Fruit fly (Drosophila melanogaster): ENCODE results near the gene CG43335.

Gene CG43335

dm6 chr3R:15653768-15654387 is 18.6 kb downstream of the CG43335 start (continued):
- no peak for TF ChIP-seq CG6854 (GFP tag; optimal IDR thresholded peaks at IDR 0.05)
- TF ChIP-seq CG15696 (tag; optimal IDR thresholded peaks at IDR 0.05), result no peak
- no peak for TF ChIP-seq CG5245 (GFP tag; optimal IDR thresholded peaks at IDR 0.05)
- no peak for TF ChIP-seq CG6791 (GFP tag; IDR thresholded peaks at IDR 0.05; ENCODE audit: partially characterized antibody)
- TF ChIP-seq Sry-β (GFP tag; optimal IDR thresholded peaks at IDR 0.05), result no peak
- TF ChIP-seq Fer3 (tag; optimal IDR thresholded peaks at IDR 0.05), result no peak
- peak; percentile 99 for TF ChIP-seq cad (GFP tag; optimal IDR thresholded peaks at IDR 0.05)
- TF ChIP-seq fd96Cb (tag; optimal IDR thresholded peaks at IDR 0.05), result no peak
- peak in 1 of 2 experiments; percentile 82 for TF ChIP-seq tll (GFP tag; optimal IDR thresholded peaks at IDR 0.05)
- no peak for TF ChIP-seq CG3065 (GFP tag; optimal IDR thresholded peaks at IDR 0.05)
- no peak for TF ChIP-seq Ets97D (GFP tag; optimal IDR thresholded peaks at IDR 0.05)
- TF ChIP-seq chm (GFP tag; IDR thresholded peaks at IDR 0.05), result no peak
- TF ChIP-seq h (optimal IDR thresholded peaks at IDR 0.05), result no peak
- TF ChIP-seq Mrtf (GFP tag; IDR thresholded peaks at IDR 0.05), result no peak
- TF ChIP-seq sc (optimal IDR thresholded peaks at IDR 0.05), result no peak
- no peak for TF ChIP-seq sc (GFP tag; optimal IDR thresholded peaks at IDR 0.05)
- TF ChIP-seq tgo (GFP tag; IDR thresholded peaks at IDR 0.05), result no peak
- TF ChIP-seq sens-2 (GFP tag; IDR thresholded peaks at IDR 0.05), result no peak
- no peak for TF ChIP-seq scrt (GFP tag; optimal IDR thresholded peaks at IDR 0.05)
- no peak for TF ChIP-seq ase (GFP tag; IDR thresholded peaks at IDR 0.05)
- no peak for TF ChIP-seq dimm (GFP tag; IDR thresholded peaks at IDR 0.05)
- TF ChIP-seq CG4820 (GFP tag; optimal IDR thresholded peaks at IDR 0.05), result no peak
- no peak for TF ChIP-seq CG8290 (GFP tag; optimal IDR thresholded peaks at IDR 0.05)
- no peak for TF ChIP-seq CG8290 (tag; optimal IDR thresholded peaks at IDR 0.05)
- TF ChIP-seq Xrp1 (GFP tag; IDR thresholded peaks at IDR 0.05), result no peak
- no peak for TF ChIP-seq CG4404 (GFP tag; IDR thresholded peaks at IDR 0.05)
- no peak for TF ChIP-seq Atf-2 (GFP tag; optimal IDR thresholded peaks at IDR 0.05)
- TF ChIP-seq H2.0 (GFP tag; IDR thresholded peaks at IDR 0.05), result no peak
- no peak for TF ChIP-seq CG3163 (GFP tag; optimal IDR thresholded peaks at IDR 0.05)
- TF ChIP-seq abd-A (tag; optimal IDR thresholded peaks at IDR 0.05), result no peak
- TF ChIP-seq sens (GFP tag), result no peak
- TF ChIP-seq Atf3 (GFP tag; optimal IDR thresholded peaks at IDR 0.05), result no peak
- TF ChIP-seq trh (GFP tag; optimal IDR thresholded peaks at IDR 0.05), result no peak
- TF ChIP-seq CG17385 (GFP tag; optimal IDR thresholded peaks at IDR 0.05), result no peak
- TF ChIP-seq CG31365 (tag; optimal IDR thresholded peaks at IDR 0.05), result no peak
- TF ChIP-seq mam (GFP tag; optimal IDR thresholded peaks at IDR 0.05), result no peak
- TF ChIP-seq Stat92E (GFP tag; optimal IDR thresholded peaks at IDR 0.05), result no peak
- no peak for TF ChIP-seq CG14860 (GFP tag; IDR thresholded peaks at IDR 0.05; ENCODE audit: partially characterized antibody)
- TF ChIP-seq CG10979 (tag; optimal IDR thresholded peaks at IDR 0.05), result no peak
- TF ChIP-seq CoRest (tag; optimal IDR thresholded peaks at IDR 0.05), result no peak
- no peak for TF ChIP-seq D19A (tag; optimal IDR thresholded peaks at IDR 0.05)
- TF ChIP-seq CG2202 (tag; optimal IDR thresholded peaks at IDR 0.05), result no peak
- TF ChIP-seq CG30020 (tag; optimal IDR thresholded peaks at IDR 0.05), result no peak
- TF ChIP-seq CG12236 (GFP tag; optimal IDR thresholded peaks at IDR 0.05), result no peak
- TF ChIP-seq CG15479 (GFP tag; optimal IDR thresholded peaks at IDR 0.05), result peak; percentile 5
- TF ChIP-seq gsb (GFP tag; IDR thresholded peaks at IDR 0.05), result no peak
- no peak for TF ChIP-seq Mes4 (GFP tag; optimal IDR thresholded peaks at IDR 0.05)
